Fruit fly (Drosophila melanogaster) whole organism, prepupa: Measurements from ENCODE around the gene Gss2.
A peak's percentile ranks its signal among the peaks of the same experiment; 100 is the strongest.

Experiments used
- CG11294 ChIP-seq: fragments of 200-800 bp; sonication (Bioruptor generic); IDR thresholded peaks from 2 replicates; pipeline ENCODE4 v1.3.6; 2022; ENCODE audit warnings: missing biosample characterization, missing genetic modification characterization
- CG11762 ChIP-seq: fragments of 200-800 bp; sonication (Bioruptor generic); optimal IDR thresholded peaks from 3 replicates; lab custom pipeline; 2016; ENCODE audit warnings: missing biosample characterization, missing genetic modification characterization; ENCODE audit not compliant: insufficient read depth
- CG11902 ChIP-seq: fragments of 200-800 bp; sonication (Bioruptor generic); optimal IDR thresholded peaks from 3 replicates; lab custom pipeline; 2016; ENCODE audit warnings: missing biosample characterization, missing genetic modification characterization
- CG15336 ChIP-seq: fragments of 200-800 bp; sonication (Bioruptor generic); IDR thresholded peaks from 2 replicates; pipeline ENCODE4 v1.3.6; 2022; ENCODE audit warnings: missing biosample characterization, missing genetic modification characterization
- CG3032 ChIP-seq: fragments of 200-800 bp; optimal IDR thresholded peaks from 2 replicates; lab custom pipeline; 2019; ENCODE audit warnings: missing biosample characterization, mild to moderate bottlenecking, missing genetic modification characterization, moderate library complexity
- CG31627 ChIP-seq: fragments of 200-800 bp; sonication (Bioruptor generic); optimal IDR thresholded peaks from 3 replicates; lab custom pipeline; 2016; ENCODE audit warnings: missing biosample characterization, missing genetic modification characterization
- CG32006 ChIP-seq: fragments of 200-800 bp; sonication (Bioruptor generic); optimal IDR thresholded peaks from 3 replicates; lab custom pipeline; 2017; ENCODE audit warnings: missing biosample characterization, mild to moderate bottlenecking, missing genetic modification characterization
- CG34406 ChIP-seq: fragments of 200-800 bp; sonication (Bioruptor generic); optimal IDR thresholded peaks from 3 replicates; lab custom pipeline; 2016; ENCODE audit warnings: missing biosample characterization, missing genetic modification characterization
- CG3919 ChIP-seq: fragments of 200-800 bp; sonication (Bioruptor generic); optimal IDR thresholded peaks from 3 replicates; lab custom pipeline; 2016; ENCODE audit warnings: missing biosample characterization, missing genetic modification characterization
- CG4318 ChIP-seq: fragments of 200-800 bp; sonication (Bioruptor generic); optimal IDR thresholded peaks from 3 replicates; lab custom pipeline; 2017; ENCODE audit warnings: missing biosample characterization, mild to moderate bottlenecking, missing genetic modification characterization
- CG6163 ChIP-seq: fragments of 200-800 bp; sonication (Bioruptor generic); IDR thresholded peaks from 3 replicates; pipeline ENCODE4 v1.3.6; 2022; ENCODE audit warnings: missing biosample characterization, missing genetic modification characterization
- CG6792 ChIP-seq: fragments of 200-800 bp; sonication (Bioruptor generic); optimal IDR thresholded peaks from 3 replicates; lab custom pipeline; 2016; ENCODE audit warnings: missing biosample characterization, missing genetic modification characterization
- CG7368 ChIP-seq: fragments of 200-800 bp; sonication (Bioruptor generic); optimal IDR thresholded peaks from 3 replicates; lab custom pipeline; 2016; ENCODE audit warnings: missing biosample characterization, missing genetic modification characterization
- CG8119 ChIP-seq: fragments of 200-800 bp; sonication (Bioruptor generic); IDR thresholded peaks from 3 replicates; pipeline ENCODE4 v1.3.6; 2022; ENCODE audit warnings: missing biosample characterization, missing genetic modification characterization
- CG8319 ChIP-seq: fragments of 200-800 bp; sonication (Bioruptor generic); optimal IDR thresholded peaks from 3 replicates; lab custom pipeline; 2016; ENCODE audit warnings: missing biosample characterization, missing genetic modification characterization
- CG8632 ChIP-seq: fragments of 200-800 bp; sonication (Bioruptor generic); optimal IDR thresholded peaks from 3 replicates; lab custom pipeline; 2016; ENCODE audit warnings: missing biosample characterization, missing genetic modification characterization
- CG9139 ChIP-seq: fragments of 200-800 bp; sonication (Bioruptor generic); optimal IDR thresholded peaks from 3 replicates; lab custom pipeline; 2017; ENCODE audit warnings: missing biosample characterization, mild to moderate bottlenecking, missing genetic modification characterization
- Eip75B ChIP-seq: fragments of 200-800 bp; sonication (Bioruptor generic); optimal IDR thresholded peaks from 3 replicates; lab custom pipeline; 2016; ENCODE audit warnings: missing biosample characterization, missing genetic modification characterization
- Eip78C ChIP-seq: fragments of 200-800 bp; sonication (Bioruptor generic); peaks from one replicate; lab custom pipeline; 2016; ENCODE audit warnings: missing biosample characterization, missing genetic modification characterization
- Eip93F ChIP-seq: fragments of 200-800 bp; sonication (Bioruptor generic); optimal IDR thresholded peaks from 2 replicates; lab custom pipeline; 2016; ENCODE audit warnings: missing biosample characterization, mild to moderate bottlenecking, missing genetic modification characterization
- Ets21C ChIP-seq: fragments of 200-800 bp; sonication (Bioruptor generic); optimal IDR thresholded peaks from 3 replicates; lab custom pipeline; 2016; ENCODE audit warnings: missing biosample characterization, missing genetic modification characterization
- Ets96B ChIP-seq: fragments of 200-800 bp; optimal IDR thresholded peaks from 2 replicates; lab custom pipeline; 2019; ENCODE audit warnings: missing biosample characterization, mild to moderate bottlenecking, missing genetic modification characterization, moderate library complexity
- Gug ChIP-seq: fragments of 200-800 bp; sonication (Bioruptor generic); IDR thresholded peaks from 2 replicates; pipeline ENCODE4 v1.3.6; 2022; ENCODE audit warnings: missing biosample characterization, missing genetic modification characterization
- Hr39 ChIP-seq: fragments of 200-800 bp; sonication (Bioruptor generic); optimal IDR thresholded peaks from 2 replicates; lab custom pipeline; 2016; ENCODE audit warnings: missing biosample characterization, missing genetic modification characterization
- Lpt ChIP-seq: fragments of 200-800 bp; sonication (Bioruptor generic); optimal IDR thresholded peaks from 3 replicates; lab custom pipeline; 2016; ENCODE audit warnings: missing biosample characterization, missing genetic modification characterization
- Met ChIP-seq: fragments of 200-800 bp; sonication (Bioruptor generic); optimal IDR thresholded peaks from 3 replicates; lab custom pipeline; 2016; ENCODE audit warnings: missing biosample characterization, missing genetic modification characterization
- Smox ChIP-seq: fragments of 200-800 bp; sonication (Bioruptor generic); optimal IDR thresholded peaks from 3 replicates; lab custom pipeline; 2016; ENCODE audit warnings: missing biosample characterization, missing genetic modification characterization
- Sox14 ChIP-seq: fragments of 200-800 bp; sonication (Bioruptor generic); optimal IDR thresholded peaks from 3 replicates; lab custom pipeline; 2016; ENCODE audit warnings: missing biosample characterization, missing genetic modification characterization
- Sox15 ChIP-seq: fragments of 200-800 bp; sonication (Bioruptor generic); optimal IDR thresholded peaks from 3 replicates; lab custom pipeline; 2016; ENCODE audit warnings: missing biosample characterization, missing genetic modification characterization
- achi ChIP-seq: fragments of 200-800 bp; sonication (Bioruptor generic); optimal IDR thresholded peaks from 3 replicates; lab custom pipeline; 2016; ENCODE audit warnings: missing biosample characterization, missing genetic modification characterization
- acj6 ChIP-seq: fragments of 200-800 bp; sonication (Bioruptor generic); optimal IDR thresholded peaks from 3 replicates; lab custom pipeline; 2016; ENCODE audit warnings: missing biosample characterization, missing genetic modification characterization
- cyc ChIP-seq: fragments of 200-800 bp; sonication (Bioruptor generic); optimal IDR thresholded peaks from 3 replicates; lab custom pipeline; 2016; ENCODE audit warnings: missing biosample characterization, missing genetic modification characterization
- dac ChIP-seq: fragments of 200-800 bp; sonication (Bioruptor generic); optimal IDR thresholded peaks from 2 replicates; lab custom pipeline; 2017; ENCODE audit warnings: missing biosample characterization, mild to moderate bottlenecking, missing genetic modification characterization
- dsx ChIP-seq: fragments of 200-800 bp; optimal IDR thresholded peaks from 3 replicates; lab custom pipeline; 2019; ENCODE audit warnings: missing biosample characterization, mild to moderate bottlenecking, missing genetic modification characterization, moderate library complexity; ENCODE audit not compliant: poor library complexity, severe bottlenecking
- eg ChIP-seq: fragments of 200-800 bp; sonication (Bioruptor generic); IDR thresholded peaks from 3 replicates; pipeline ENCODE4 v1.3.6; 2022; ENCODE audit warnings: missing biosample characterization, missing genetic modification characterization
- esn ChIP-seq: fragments of 200-800 bp; sonication (Bioruptor generic); optimal IDR thresholded peaks from 2 replicates; lab custom pipeline; 2016; ENCODE audit warnings: missing biosample characterization, mild to moderate bottlenecking, missing genetic modification characterization, moderate library complexity
- fkh ChIP-seq: fragments of 200-800 bp; sonication (Bioruptor generic); optimal IDR thresholded peaks from 3 replicates; lab custom pipeline; 2017; ENCODE audit warnings: missing biosample characterization, mild to moderate bottlenecking, missing genetic modification characterization, moderate library complexity
- lz ChIP-seq: fragments of 200-800 bp; sonication (Bioruptor generic); optimal IDR thresholded peaks from 3 replicates; lab custom pipeline; 2016; ENCODE audit warnings: missing biosample characterization, missing genetic modification characterization
- net ChIP-seq: fragments of 200-800 bp; sonication (Bioruptor generic); optimal IDR thresholded peaks from 3 replicates; lab custom pipeline; 2016; ENCODE audit warnings: missing biosample characterization, missing genetic modification characterization
- pdm3 ChIP-seq: fragments of 200-800 bp; sonication (Bioruptor generic); optimal IDR thresholded peaks from 3 replicates; lab custom pipeline; 2016; ENCODE audit warnings: missing biosample characterization, missing genetic modification characterization
- ss ChIP-seq, 2 experiments: fragments of 200-800 bp; sonication (Bioruptor generic); optimal IDR thresholded peaks; 2 replicates in 1 of 2; 3 replicates in 1 of 2; lab custom pipeline; 2017 to 2018; ENCODE audit warnings: mild to moderate bottlenecking in 2 of 2, missing biosample characterization in 2 of 2, missing genetic modification characterization in 2 of 2, moderate library complexity in 1 of 2
- svp ChIP-seq: fragments of 200-800 bp; sonication (Bioruptor generic); peaks from one replicate; lab custom pipeline; 2016; ENCODE audit warnings: missing biosample characterization, missing genetic modification characterization
- topi ChIP-seq: fragments of 200-800 bp; sonication (Bioruptor generic); optimal IDR thresholded peaks from 3 replicates; lab custom pipeline; 2016; ENCODE audit warnings: missing biosample characterization, missing genetic modification characterization
- vri ChIP-seq: fragments of 200-800 bp; sonication (Bioruptor generic); optimal IDR thresholded peaks from 3 replicates; lab custom pipeline; 2016; ENCODE audit warnings: missing biosample characterization, mild to moderate bottlenecking, missing genetic modification characterization

Gss2 gene

dm6 chrX:17856458-17857277 lies 42.8 kb upstream of the Gss2 start, which contains the start of gene Srx (continued):
- TF ChIP-seq Lpt (no peak), CG3032 (tag; lab: Kevin White, UChicago) (peak; percentile 19), esn (GFP tag; lab: Kevin White, UChicago) (peak; percentile 50), CG8119 (GFP tag; lab: Robert Waterston, UW) (peak; percentile 49; the same call in 1 of the 3 replicates), CG11762 (GFP tag; lab: Kevin White, UChicago) (no peak), Sox15 (GFP tag; lab: Kevin White, UChicago) (peak; percentile 30), dac (GFP tag; lab: Kevin White, UChicago) (peak; percentile 7), CG8632 (GFP tag; lab: Kevin White, UChicago) (peak; percentile 39), CG11294 (GFP tag; lab: Robert Waterston, UW) (no peak), svp (no peak), CG6163 (GFP tag; lab: Robert Waterston, UW) (0 out of 3 replicates have a peak, but pooled peaks have one; percentile 38), achi (GFP tag; lab: Kevin White, UChicago) (peak; percentile 99), Gug (GFP tag; lab: Robert Waterston, UW) (no peak), CG32006 (no peak), Ets96B (peak; percentile 23), ss (GFP tag; optimal IDR thresholded peaks at IDR 0.05; lab: Kevin White, UChicago) (peak in 1 of 2 experiments; percentile 52), Hr39 (peak; percentile 35), Ets21C (GFP tag; lab: Kevin White, UChicago) (no peak)

- TF ChIP-seq CG32006 (no peak), dsx (GFP tag; lab: Kevin White, UChicago) (peak; percentile 22), svp (peak; percentile 40), Eip78C (GFP tag; lab: Kevin White, UChicago) (peak; percentile 56)
These were observed 41.7 kb upstream of the Gss2 start for dm6 chrX:17857809-17858208.

- no peak for TF ChIP-seq Gug (GFP tag; lab: Robert Waterston, UW)
- no peak for TF ChIP-seq CG9139 (GFP tag; lab: Kevin White, UChicago)
- no peak for TF ChIP-seq cyc (GFP tag; lab: Kevin White, UChicago)
- peak; percentile 46 for TF ChIP-seq svp
- TF ChIP-seq Sox15 (GFP tag; lab: Kevin White, UChicago) = no peak
- TF ChIP-seq vri (GFP tag; lab: Kevin White, UChicago) = no peak
- no peak for TF ChIP-seq CG4318 (GFP tag; lab: Kevin White, UChicago)
- no peak for TF ChIP-seq CG11902 (GFP tag; lab: Kevin White, UChicago)
- no peak for TF ChIP-seq Eip93F (GFP tag; lab: Kevin White, UChicago)
- peak; percentile 32 for TF ChIP-seq CG3032 (tag; lab: Kevin White, UChicago)
- TF ChIP-seq lz (GFP tag; lab: Kevin White, UChicago) = no peak
- TF ChIP-seq Hr39 = peak; percentile 18
- no peak for TF ChIP-seq Ets21C (GFP tag; lab: Kevin White, UChicago)
- no peak for TF ChIP-seq dac (GFP tag; lab: Kevin White, UChicago)
- TF ChIP-seq Ets96B = no peak
- TF ChIP-seq eg (GFP tag; lab: Robert Waterston, UW) = no peak
- TF ChIP-seq CG8319 (GFP tag; lab: Kevin White, UChicago) = no peak
- peak; percentile 32 for TF ChIP-seq Smox (GFP tag; lab: Kevin White, UChicago)
- no peak for TF ChIP-seq net (GFP tag; lab: Kevin White, UChicago)
- TF ChIP-seq acj6 (GFP tag; lab: Kevin White, UChicago) = no peak
- TF ChIP-seq Met (GFP tag; lab: Kevin White, UChicago) = peak; percentile 39
- TF ChIP-seq CG8119 (GFP tag; lab: Robert Waterston, UW) = no peak
- TF ChIP-seq CG34406 (GFP tag; lab: Kevin White, UChicago) = no peak
- TF ChIP-seq CG6792 = no peak
- TF ChIP-seq CG11294 (GFP tag; lab: Robert Waterston, UW) = no peak
- TF ChIP-seq CG7368 = no peak
- no peak for TF ChIP-seq CG15336
- TF ChIP-seq topi (GFP tag; lab: Kevin White, UChicago) = peak; percentile 22
- TF ChIP-seq CG3919 (GFP tag; lab: Kevin White, UChicago) = no peak
- no peak for TF ChIP-seq dsx (GFP tag; lab: Kevin White, UChicago)
- TF ChIP-seq CG31627 (GFP tag; lab: Kevin White, UChicago) = no peak
- no peak for TF ChIP-seq CG8632 (GFP tag; lab: Kevin White, UChicago)
- peak; percentile 76 for TF ChIP-seq Eip78C (GFP tag; lab: Kevin White, UChicago)
- peak; percentile 3 for TF ChIP-seq Eip75B (GFP tag; lab: Kevin White, UChicago)
- TF ChIP-seq ss (GFP tag; optimal IDR thresholded peaks at IDR 0.05; lab: Kevin White, UChicago) = no peak
- no peak for TF ChIP-seq fkh
- TF ChIP-seq achi (GFP tag; lab: Kevin White, UChicago) = peak; percentile 6
- TF ChIP-seq pdm3 (GFP tag; lab: Kevin White, UChicago) = no peak
- TF ChIP-seq esn (GFP tag; lab: Kevin White, UChicago) = peak; percentile 53
- no peak for TF ChIP-seq Lpt
- TF ChIP-seq Sox14 (GFP tag; lab: Kevin White, UChicago) = peak; percentile 56
These were observed 38.8 kb upstream of the Gss2 start, which contains the start of the genes Arp8 and CG6769 for dm6 chrX:17860711-17861110. Gene Arp8 (minus strand): TSS chrX:17860800. Gene CG6769 (plus strand): TSS chrX:17861002.
